Fruit fly (Drosophila melanogaster) whole organism, embryonic: Measurements from ENCODE around the gene orb.

Source experiments
- Asciz ChIP-seq: fragments of 200-800 bp; sonication (Bioruptor generic); optimal IDR thresholded peaks from 2 replicates; lab custom pipeline; 2017; ENCODE audit warnings: missing biosample characterization, mild to moderate bottlenecking, missing genetic modification characterization, missing genetic modification reagents
- CG10147 ChIP-seq: fragments of 200-800 bp; sonication (Bioruptor generic); optimal IDR thresholded peaks from 2 replicates; lab custom pipeline; 2019; ENCODE audit warnings: missing biosample characterization, mild to moderate bottlenecking, missing genetic modification characterization, moderate library complexity
- CG14050 ChIP-seq: fragments of 200-800 bp; sonication (Bioruptor generic); IDR thresholded peaks from 3 replicates; pipeline ENCODE4 v1.3.6; 2022; ENCODE audit warnings: missing biosample characterization, missing genetic modification characterization
- CG15269 ChIP-seq: fragments of 200-800 bp; sonication (Bioruptor generic); optimal IDR thresholded peaks from 2 replicates; lab custom pipeline; 2018; ENCODE audit warnings: missing biosample characterization, mild to moderate bottlenecking, missing genetic modification characterization, moderate library complexity
- CG15601 ChIP-seq: fragments of 200-800 bp; sonication (Bioruptor generic); optimal IDR thresholded peaks from 3 replicates; lab custom pipeline; 2019; ENCODE audit warnings: missing biosample characterization, mild to moderate bottlenecking, missing genetic modification characterization, moderate library complexity
- CG16863 ChIP-seq: fragments of 200-800 bp; sonication (Bioruptor generic); optimal IDR thresholded peaks from 3 replicates; lab custom pipeline; 2016; ENCODE audit warnings: missing biosample characterization, missing genetic modification characterization
- CG17359 ChIP-seq: fragments of 200-800 bp; sonication (Bioruptor generic); optimal IDR thresholded peaks from 3 replicates; lab custom pipeline; 2018; ENCODE audit warnings: missing biosample characterization, mild to moderate bottlenecking, missing genetic modification characterization, moderate library complexity
- CG17568 ChIP-seq: fragments of 200-800 bp; sonication (Bioruptor generic); optimal IDR thresholded peaks from 2 replicates; lab custom pipeline; 2018; ENCODE audit warnings: missing biosample characterization, mild to moderate bottlenecking, missing genetic modification characterization, moderate library complexity
- CG2116 ChIP-seq: fragments of 200-800 bp; sonication (Bioruptor generic); optimal IDR thresholded peaks from 3 replicates; lab custom pipeline; 2018; ENCODE audit warnings: missing biosample characterization, mild to moderate bottlenecking, missing genetic modification characterization
- CG3407 ChIP-seq: fragments of 200-800 bp; sonication (Bioruptor generic); optimal IDR thresholded peaks from 2 replicates; lab custom pipeline; 2018; ENCODE audit warnings: missing biosample characterization, mild to moderate bottlenecking, missing genetic modification characterization
- CG4360 ChIP-seq: fragments of 200-800 bp; sonication (Bioruptor generic); IDR thresholded peaks from 2 replicates; pipeline ENCODE4 v1.3.6; 2022; ENCODE audit warnings: missing biosample characterization, missing genetic modification characterization
- CG4424 ChIP-seq: fragments of 200-800 bp; sonication (Bioruptor generic); optimal IDR thresholded peaks from 3 replicates; lab custom pipeline; 2016; ENCODE audit warnings: missing biosample characterization, missing genetic modification characterization
- CG6654 ChIP-seq: fragments of 200-800 bp; sonication (Bioruptor generic); optimal IDR thresholded peaks from 2 replicates; lab custom pipeline; 2017; ENCODE audit warnings: missing biosample characterization, mild to moderate bottlenecking, missing genetic modification characterization
- CG7987 ChIP-seq: fragments of 200-800 bp; sonication (Bioruptor generic); optimal IDR thresholded peaks from 2 replicates; lab custom pipeline; 2018; ENCODE audit warnings: missing biosample characterization, mild to moderate bottlenecking, missing genetic modification characterization, moderate library complexity
- CG9609 ChIP-seq: fragments of 200-800 bp; sonication (Bioruptor generic); optimal IDR thresholded peaks from 3 replicates; lab custom pipeline; 2016; ENCODE audit warnings: missing biosample characterization, missing genetic modification characterization
- CkIIα-i1 ChIP-seq: fragments of 200-800 bp; sonication (Bioruptor generic); IDR thresholded peaks from 2 replicates; pipeline ENCODE4 v1.3.6; 2022; ENCODE audit warnings: missing biosample characterization, missing genetic modification characterization
- CoRest ChIP-seq: fragments of 200-800 bp; sonication (Bioruptor generic); optimal IDR thresholded peaks from 3 replicates; lab custom pipeline; 2018; ENCODE audit warnings: missing biosample characterization, mild to moderate bottlenecking, missing genetic modification characterization, moderate library complexity
- Dad ChIP-seq: fragments of 200-800 bp; sonication (Bioruptor generic); optimal IDR thresholded peaks from 3 replicates; lab custom pipeline; 2016; ENCODE audit warnings: missing biosample characterization, missing genetic modification characterization
- Doc3 ChIP-seq: fragments of 200-800 bp; sonication (Bioruptor generic); IDR thresholded peaks from 3 replicates; pipeline ENCODE4 v1.3.6; 2022; ENCODE audit warnings: missing biosample characterization, missing genetic modification characterization; ENCODE audit not compliant: partially characterized antibody
- Dp ChIP-seq: fragments of 200-800 bp; sonication (Bioruptor generic); optimal IDR thresholded peaks from 2 replicates; lab custom pipeline; 2018; ENCODE audit warnings: missing biosample characterization, mild to moderate bottlenecking, missing genetic modification characterization, moderate library complexity
- Eip74EF ChIP-seq, 2 experiments: fragments of 200-800 bp in 1 of 2; fragments of >200 bp in 1 of 2; sonication (Bioruptor generic) in 1 of 2; optimal IDR thresholded peaks; 2 replicates each; lab custom pipeline; 2017 to 2019; ENCODE audit warnings: missing biosample characterization in 2 of 2, missing genetic modification characterization in 2 of 2, mild to moderate bottlenecking in 1 of 2, moderate library complexity in 1 of 2
- GATAe ChIP-seq: fragments of 200-800 bp; sonication (Bioruptor generic); conservative IDR thresholded peaks from 2 replicates; pipeline ENCODE4 v1.3.6; 2022; ENCODE audit warnings: missing biosample characterization, missing genetic modification characterization
- HLH4C ChIP-seq: fragments of 200-800 bp; sonication (Bioruptor generic); IDR thresholded peaks from 3 replicates; pipeline ENCODE4 v1.3.6; 2022; ENCODE audit warnings: missing biosample characterization, missing genetic modification characterization; ENCODE audit not compliant: partially characterized antibody
- HLHmδ ChIP-seq: fragments of 200-800 bp; sonication (Bioruptor generic); optimal IDR thresholded peaks from 2 replicates; lab custom pipeline; 2018; ENCODE audit warnings: missing biosample characterization, mild to moderate bottlenecking, missing genetic modification characterization, moderate library complexity
- HmgZ ChIP-seq: fragments of 200-800 bp; sonication (Bioruptor generic); optimal IDR thresholded peaks from 2 replicates; lab custom pipeline; 2018; ENCODE audit warnings: missing biosample characterization, mild to moderate bottlenecking, missing genetic modification characterization
- Hmx ChIP-seq: fragments of 200-800 bp; sonication (Bioruptor generic); optimal IDR thresholded peaks from 2 replicates; lab custom pipeline; 2016; ENCODE audit warnings: missing biosample characterization, missing genetic modification characterization
- Hr3 ChIP-seq: fragments of 200-800 bp; sonication (Bioruptor generic); optimal IDR thresholded peaks from 3 replicates; lab custom pipeline; 2016; ENCODE audit warnings: missing biosample characterization, missing genetic modification characterization
- Lim3 ChIP-seq: fragments of 200-800 bp; sonication (Bioruptor generic); IDR thresholded peaks from 2 replicates; pipeline ENCODE4 v1.3.6; 2022; ENCODE audit warnings: missing biosample characterization, missing genetic modification characterization
- Lpt ChIP-seq: fragments of >200 bp; optimal IDR thresholded peaks from 2 replicates; lab custom pipeline; 2018; ENCODE audit warnings: missing biosample characterization, missing genetic modification characterization
- Mes4 ChIP-seq: fragments of 200-800 bp; sonication (Bioruptor generic); optimal IDR thresholded peaks from 2 replicates; lab custom pipeline; 2016; ENCODE audit warnings: missing biosample characterization, missing genetic modification characterization
- NC2β ChIP-seq: fragments of 200-800 bp; sonication (Bioruptor generic); optimal IDR thresholded peaks from 2 replicates; lab custom pipeline; 2016; ENCODE audit warnings: missing biosample characterization, missing genetic modification characterization
- NFAT ChIP-seq: fragments of 200-800 bp; sonication (Bioruptor generic); IDR thresholded peaks from 2 replicates; pipeline ENCODE4 v1.3.6; 2022; ENCODE audit warnings: missing biosample characterization, missing genetic modification characterization
- NfI ChIP-seq: fragments of 200-800 bp; sonication (Bioruptor generic); optimal IDR thresholded peaks from 3 replicates; lab custom pipeline; 2018; ENCODE audit warnings: missing biosample characterization, mild to moderate bottlenecking, missing genetic modification characterization, moderate library complexity
- Ssrp ChIP-seq: fragments of 200-800 bp; sonication (Bioruptor generic); optimal IDR thresholded peaks from 2 replicates; lab custom pipeline; 2018; ENCODE audit warnings: missing biosample characterization, mild to moderate bottlenecking, missing genetic modification characterization, moderate library complexity
- al ChIP-seq: fragments of 200-800 bp; sonication (Bioruptor generic); IDR thresholded peaks from 2 replicates; pipeline ENCODE4 v1.3.6; 2022; ENCODE audit warnings: missing biosample characterization, missing genetic modification characterization
- bowl ChIP-seq: fragments of 200-800 bp; sonication (Bioruptor generic); IDR thresholded peaks from 2 replicates; pipeline ENCODE4 v1.3.6; 2022; ENCODE audit warnings: missing biosample characterization, missing genetic modification characterization
- ems ChIP-seq: fragments of 200-800 bp; sonication (Bioruptor generic); optimal IDR thresholded peaks from 3 replicates; lab custom pipeline; 2016; ENCODE audit warnings: missing biosample characterization, missing genetic modification characterization
- ftz-f1 ChIP-seq: fragments of 200-800 bp; sonication (Bioruptor generic); optimal IDR thresholded peaks from 2 replicates; lab custom pipeline; 2016; ENCODE audit warnings: missing biosample characterization, missing genetic modification characterization
- gcm ChIP-seq: fragments of 200-800 bp; sonication (Bioruptor generic); optimal IDR thresholded peaks from 2 replicates; lab custom pipeline; 2019; ENCODE audit warnings: missing biosample characterization, mild to moderate bottlenecking, missing genetic modification characterization, moderate library complexity
- kni ChIP-seq: fragments of 200-800 bp; sonication (Bioruptor generic); optimal IDR thresholded peaks from 3 replicates; lab custom pipeline; 2017; ENCODE audit warnings: mild to moderate bottlenecking, missing biosample characterization, missing genetic modification reagents, missing genetic modification characterization
- onecut ChIP-seq: fragments of 200-800 bp; sonication (Bioruptor generic); IDR thresholded peaks from 2 replicates; pipeline ENCODE4 v1.3.6; 2022; ENCODE audit warnings: missing biosample characterization, missing genetic modification characterization
- otp ChIP-seq: fragments of 200-800 bp; sonication (Bioruptor generic); IDR thresholded peaks from 3 replicates; pipeline ENCODE4, ENCODE4 v1.3.6; 2022; ENCODE audit warnings: missing biosample characterization, missing genetic modification characterization
- pnt ChIP-seq: fragments of 200-800 bp; sonication (Bioruptor generic); optimal IDR thresholded peaks from 3 replicates; lab custom pipeline; 2016; ENCODE audit warnings: missing biosample characterization, missing genetic modification characterization
- prd ChIP-seq, 3 experiments: fragments of >200 bp in 2 of 3; fragments of 200-800 bp in 1 of 3; sonication (Bioruptor generic) in 1 of 3; optimal IDR thresholded peaks in 2 of 3; IDR thresholded peaks in 1 of 3; 2 replicates in 2 of 3; 3 replicates in 1 of 3; pipeline versions ENCODE4 v1.3.6 to Lab custom; 2017 to 2022; ENCODE audit warnings: missing biosample characterization in 1 of 3, missing genetic modification characterization in 1 of 3
- psq ChIP-seq: fragments of 200-800 bp; sonication (Bioruptor generic); optimal IDR thresholded peaks from 2 replicates; lab custom pipeline; 2017; ENCODE audit warnings: missing biosample characterization, missing genetic modification characterization
- sc ChIP-seq, 3 experiments: fragments of >200 bp in 2 of 3; fragments of 200-800 bp in 1 of 3; sonication (Bioruptor generic) in 1 of 3; optimal IDR thresholded peaks; 2 replicates in 2 of 3; 3 replicates in 1 of 3; lab custom pipeline; 2017; ENCODE audit warnings: mild to moderate bottlenecking in 1 of 3, missing biosample characterization in 1 of 3, missing genetic modification characterization in 1 of 3, missing genetic modification reagents in 1 of 3
- shn ChIP-seq: fragments of 200-800 bp; sonication (Bioruptor generic); optimal IDR thresholded peaks from 3 replicates; lab custom pipeline; 2016; ENCODE audit warnings: missing biosample characterization, missing genetic modification characterization
- slou ChIP-seq: fragments of 200-800 bp; sonication (Bioruptor generic); optimal IDR thresholded peaks from 3 replicates; lab custom pipeline; 2016; ENCODE audit warnings: missing biosample characterization, missing genetic modification characterization
- wor ChIP-seq: fragments of 200-800 bp; sonication (Bioruptor generic); IDR thresholded peaks from 2 replicates; pipeline ENCODE4 v1.3.6; 2022; ENCODE audit warnings: missing biosample characterization, missing genetic modification characterization

Gene orb

dm6 chr3R:23280806-23281257, at the start of gene orb, which contains the start of gene Cdc16 (continued):
- TF ChIP-seq Eip74EF (GFP tag; optimal IDR thresholded peaks at IDR 0.05; lab: Kevin White, UChicago) (peak in 1 of 2 experiments; percentile 84), onecut (GFP tag; lab: Robert Waterston, UW) (peak; percentile 81), Asciz (peak; percentile 82), psq (GFP tag; lab: Kevin White, UChicago) (peak; percentile 86), gcm (GFP tag; lab: Kevin White, UChicago) (peak; percentile 90), slou (GFP tag; lab: Kevin White, UChicago) (peak; percentile 83), NFAT (GFP tag; lab: Robert Waterston, UW) (peak; percentile 94), CG7987 (GFP tag; lab: Kevin White, UChicago) (peak; percentile 77), HLHmδ (GFP tag; lab: Kevin White, UChicago) (no peak), CG2116 (GFP tag; lab: Kevin White, UChicago) (peak; percentile 76), CG17568 (GFP tag; lab: Kevin White, UChicago) (peak; percentile 90), NC2β (GFP tag; lab: Kevin White, UChicago) (peak; percentile 59), sc (optimal IDR thresholded peaks at IDR 0.05; lab: Kevin White, UChicago) (no peak), sc (GFP tag; optimal IDR thresholded peaks at IDR 0.05; lab: Kevin White, UChicago) (peak; percentile 67), CG4360 (peak; percentile 42), CG15269 (tag; lab: Kevin White, UChicago) (peak; percentile 94), ems (GFP tag; lab: Kevin White, UChicago) (peak; percentile 84), Mes4 (GFP tag; lab: Kevin White, UChicago) (peak; percentile 30), otp (peak; percentile 88), pnt (GFP tag; lab: Kevin White, UChicago) (peak; percentile 52), CG3407 (GFP tag; lab: Kevin White, UChicago) (peak; percentile 79), al (peak; percentile 83), Lpt (GFP tag; lab: Kevin White, UChicago) (no peak), NfI (GFP tag; lab: Kevin White, UChicago) (peak; percentile 91), kni (GFP tag; lab: Kevin White, UChicago) (no peak), HLH4C (no peak), Dp (GFP tag; lab: Kevin White, UChicago) (peak; percentile 51), prd (optimal IDR thresholded peaks at IDR 0.05; lab: Kevin White, UChicago) (no peak), prd (GFP tag; IDR thresholded peaks at IDR 0.05; lab: Robert Waterston, UW) (peak; percentile 94), CG15601 (tag; lab: Kevin White, UChicago) (peak; percentile 92), bowl (GFP tag; lab: Robert Waterston, UW) (peak; percentile 82), Doc3 (GFP tag; lab: Robert Waterston, UW) (no peak), Lim3 (GFP tag; lab: Robert Waterston, UW) (no peak; the same call in 1 of the 2 replicates), CG9609 (GFP tag; lab: Kevin White, UChicago) (peak; percentile 58), CG16863 (peak; percentile 53), CoRest (peak; percentile 93), CG6654 (GFP tag; lab: Kevin White, UChicago) (peak; percentile 47), CG10147 (peak; percentile 93), Hr3 (GFP tag; lab: Kevin White, UChicago) (peak; percentile 92), Dad (GFP tag; lab: Kevin White, UChicago) (peak; percentile 54), wor (GFP tag; lab: Robert Waterston, UW) (peak; percentile 75), Hmx (peak; percentile 25), CkIIα-i1 (peak; percentile 71), CG4424 (GFP tag; lab: Kevin White, UChicago) (peak; percentile 91), Ssrp (tag; lab: Kevin White, UChicago) (peak; percentile 88), shn (GFP tag; lab: Kevin White, UChicago) (peak; percentile 51), CG14050 (peak; percentile 81), GATAe (GFP tag; lab: Robert Waterston, UW) (no peak; the same call in 1 of the 2 replicates), ftz-f1 (GFP tag; lab: Kevin White, UChicago) (peak; percentile 18), CG17359 (tag; lab: Kevin White, UChicago) (peak; percentile 94), HmgZ (peak; percentile 91)
